1 fruit fly cellular context compared by ENCODE assay signal in genomic region chr2L:3514569-3515191, dm6.
TF ChIP-seq lines count a peak whose summit lies in the region.

TSS of gene LeuRS (minus strand) at chr2L:3514656.
TSS of gene CG17593 (plus strand) at chr2L:3514872.

TF ChIP-seq in whole organism, embryonic, 481 proteins besides CTCF, POLR2A, EP300 and RAD21 (continued from another document):
- TF ChIP-seq CG4617 (GFP tag; optimal IDR thresholded peaks at IDR 0.05; lab: Kevin White, UChicago; ENCODE audit: borderline replicate concordance) (peak; percentile 75), BEAF-32 (GFP tag; optimal IDR thresholded peaks at IDR 0.05; lab: Kevin White, UChicago) (peak; percentile 24), zf30C (GFP tag; optimal IDR thresholded peaks at IDR 0.05; lab: Kevin White, UChicago) (peak; percentile 54), phol (tag; optimal IDR thresholded peaks at IDR 0.05; lab: Kevin White, UChicago) (peak; percentile 37), CG6254 (GFP tag; optimal IDR thresholded peaks at IDR 0.05; lab: Kevin White, UChicago) (peak; percentile 20), exex (tag; optimal IDR thresholded peaks at IDR 0.05; lab: Kevin White, UChicago) (peak; percentile 20), CG13296 (GFP tag; optimal IDR thresholded peaks at IDR 0.05; lab: Kevin White, UChicago) (no peak), CG17829 (tag; optimal IDR thresholded peaks at IDR 0.05; lab: Kevin White, UChicago) (peak; percentile 51), CG17186 (GFP tag; optimal IDR thresholded peaks at IDR 0.05; lab: Kevin White, UChicago) (peak; percentile 16), emc (GFP tag; optimal IDR thresholded peaks at IDR 0.05; lab: Kevin White, UChicago) (no peak), Hr3 (GFP tag; optimal IDR thresholded peaks at IDR 0.05; lab: Kevin White, UChicago) (peak; percentile 74), gfzf (GFP tag; optimal IDR thresholded peaks at IDR 0.05; lab: Kevin White, UChicago) (peak; percentile 70), CG3163 (GFP tag; optimal IDR thresholded peaks at IDR 0.05; lab: Kevin White, UChicago) (no peak), Sin3A (optimal IDR thresholded peaks at IDR 0.05; lab: Kevin White, UChicago) (peak; percentile 30), bigmax (GFP tag; optimal IDR thresholded peaks at IDR 0.05; lab: Kevin White, UChicago) (peak; percentile 80), CG7963 (GFP tag; IDR thresholded peaks at IDR 0.05; lab: Robert Waterston, UW; ENCODE audit: partially characterized antibody) (0 out of 3 replicates have a peak, but pooled peaks have one; percentile 20), CG10267 (tag; optimal IDR thresholded peaks at IDR 0.05; lab: Kevin White, UChicago) (peak; percentile 60), CG4404 (GFP tag; IDR thresholded peaks at IDR 0.05; lab: Robert Waterston, UW) (no peak), knrl (GFP tag; IDR thresholded peaks at IDR 0.05; lab: Robert Waterston, UW; ENCODE audit: partially characterized antibody) (peak; percentile 10; the same call in 1 of the 3 replicates), zfh2 (GFP tag; optimal IDR thresholded peaks at IDR 0.05; lab: Kevin White, UChicago) (no peak), gem (tag; optimal IDR thresholded peaks at IDR 0.05; lab: Kevin White, UChicago) (no peak), dm (GFP tag; optimal IDR thresholded peaks at IDR 0.05; lab: Kevin White, UChicago) (peak; percentile 39), Elba2 (GFP tag; optimal IDR thresholded peaks at IDR 0.05; lab: Kevin White, UChicago) (peak; percentile 5), nmo (GFP tag; optimal IDR thresholded peaks at IDR 0.05; lab: Kevin White, UChicago) (peak; percentile 50), trem (tag; optimal IDR thresholded peaks at IDR 0.05; lab: Kevin White, UChicago) (peak; percentile 84), CG13287 (GFP tag; IDR thresholded peaks at IDR 0.05; lab: Robert Waterston, UW; ENCODE audit: partially characterized antibody) (peak; percentile 44; the same call in 1 of the 2 replicates), row (GFP tag; IDR thresholded peaks at IDR 0.05; lab: Robert Waterston, UW) (peak; percentile 38; the same call in 2 of the 3 replicates), CG17361 (GFP tag; IDR thresholded peaks at IDR 0.05; lab: Robert Waterston, UW) (no peak), CG33213 (GFP tag; optimal IDR thresholded peaks at IDR 0.05; lab: Kevin White, UChicago) (no peak), Scr (GFP tag; IDR thresholded peaks at IDR 0.05; lab: Robert Waterston, UW; ENCODE audit: partially characterized antibody) (0 out of 2 replicates have a peak, but pooled peaks have one; percentile 24), MESR4 (GFP tag; optimal IDR thresholded peaks at IDR 0.05; lab: Kevin White, UChicago) (peak; percentile 67), CG6765 (GFP tag; optimal IDR thresholded peaks at IDR 0.05; lab: Kevin White, UChicago) (no peak), bbx (GFP tag; IDR thresholded peaks at IDR 0.05; lab: Robert Waterston, UW; ENCODE audit: partially characterized antibody) (no peak), YL-1 (GFP tag; optimal IDR thresholded peaks at IDR 0.05; lab: Kevin White, UChicago) (peak; percentile 81), tin (GFP tag; optimal IDR thresholded peaks at IDR 0.05; lab: Kevin White, UChicago) (no peak), CG14710 (tag; optimal IDR thresholded peaks at IDR 0.05; lab: Kevin White, UChicago) (peak; percentile 66), CG2116 (GFP tag; optimal IDR thresholded peaks at IDR 0.05; lab: Kevin White, UChicago) (peak; percentile 24), zen (tag; optimal IDR thresholded peaks at IDR 0.05; lab: Kevin White, UChicago) (peak; percentile 29), Hsf (GFP tag; optimal IDR thresholded peaks at IDR 0.05; lab: Kevin White, UChicago) (no peak), CG32772 (GFP tag; IDR thresholded peaks at IDR 0.05; lab: Robert Waterston, UW) (no peak)
